Fruit fly (Drosophila melanogaster) whole organism, embryonic: ENCODE measurements around the gene LSm7.

Experiments
- B-H1 ChIP-seq: fragments of 200-800 bp; sonication (Bioruptor generic); IDR thresholded peaks from 3 replicates; pipeline ENCODE4 v1.3.6; 2022; ENCODE audit warnings: missing biosample characterization, missing genetic modification characterization
- Blimp-1 ChIP-seq: fragments of 200-800 bp; sonication (Bioruptor generic); optimal IDR thresholded peaks from 3 replicates; lab custom pipeline; 2018; ENCODE audit warnings: missing biosample characterization, missing genetic modification characterization, mild to moderate bottlenecking, moderate library complexity, missing genetic modification reagents
- CG10366 ChIP-seq: fragments of 200-800 bp; sonication (Bioruptor generic); IDR thresholded peaks from 2 replicates; pipeline ENCODE4 v1.3.6; 2022; ENCODE audit warnings: missing biosample characterization, missing genetic modification characterization
- CG10543 ChIP-seq: fragments of 200-800 bp; sonication (Bioruptor generic); optimal IDR thresholded peaks from 3 replicates; lab custom pipeline; 2017; ENCODE audit warnings: missing biosample characterization, mild to moderate bottlenecking, missing genetic modification characterization, moderate library complexity
- CG11247 ChIP-seq: fragments of 200-800 bp; sonication (Bioruptor generic); IDR thresholded peaks from 2 replicates; pipeline ENCODE4 v1.3.6; 2022; ENCODE audit warnings: missing biosample characterization, missing genetic modification characterization
- CG11696 ChIP-seq: fragments of 200-800 bp; sonication (Bioruptor generic); IDR thresholded peaks from 2 replicates; pipeline ENCODE4 v1.3.6; 2022; ENCODE audit warnings: missing biosample characterization, missing genetic modification characterization
- CG12744 ChIP-seq: fragments of 200-800 bp; sonication (Bioruptor generic); optimal IDR thresholded peaks from 2 replicates; lab custom pipeline; 2016; ENCODE audit warnings: missing biosample characterization, missing genetic modification characterization
- CG13424 ChIP-seq: fragments of 200-800 bp; sonication (Bioruptor generic); optimal IDR thresholded peaks from 2 replicates; lab custom pipeline; 2019; ENCODE audit warnings: missing biosample characterization, mild to moderate bottlenecking, missing genetic modification characterization, moderate library complexity
- CG14441 ChIP-seq: fragments of 200-800 bp; sonication (Bioruptor generic); IDR thresholded peaks from 2 replicates; pipeline ENCODE4 v1.3.6; 2022; ENCODE audit warnings: missing biosample characterization, missing genetic modification characterization
- CG16815 ChIP-seq: fragments of 200-800 bp; sonication (Bioruptor generic); optimal IDR thresholded peaks from 3 replicates; lab custom pipeline; 2017; ENCODE audit warnings: missing biosample characterization, mild to moderate bottlenecking, missing genetic modification characterization
- CG1832 ChIP-seq: fragments of 200-800 bp; sonication (Bioruptor generic); optimal IDR thresholded peaks from 2 replicates; lab custom pipeline; 2017; ENCODE audit warnings: missing biosample characterization, mild to moderate bottlenecking, missing genetic modification characterization, inconsistent platforms
- CG4617 ChIP-seq: fragments of 200-800 bp; sonication (Bioruptor generic); optimal IDR thresholded peaks from 3 replicates; lab custom pipeline; 2016; ENCODE audit warnings: missing biosample characterization, missing genetic modification characterization, borderline replicate concordance
- CG6683 ChIP-seq: fragments of 200-800 bp; sonication (Bioruptor generic); optimal IDR thresholded peaks from 2 replicates; lab custom pipeline; 2017; ENCODE audit warnings: missing biosample characterization, mild to moderate bottlenecking, missing genetic modification characterization, missing genetic modification reagents
- CG6854 ChIP-seq: fragments of 200-800 bp; sonication (Bioruptor generic); optimal IDR thresholded peaks from 3 replicates; lab custom pipeline; 2017; ENCODE audit warnings: missing biosample characterization, mild to moderate bottlenecking, missing genetic modification characterization
- CG7271 ChIP-seq: fragments of 200-800 bp; sonication (Bioruptor generic); optimal IDR thresholded peaks from 2 replicates; lab custom pipeline; 2018; ENCODE audit warnings: missing biosample characterization, mild to moderate bottlenecking, missing genetic modification characterization, moderate library complexity
- CG8089 ChIP-seq: fragments of 200-800 bp; sonication (Bioruptor generic); optimal IDR thresholded peaks from 3 replicates; lab custom pipeline; 2016; ENCODE audit warnings: missing biosample characterization, missing genetic modification characterization
- CG9437 ChIP-seq: fragments of 200-800 bp; sonication (Bioruptor generic); optimal IDR thresholded peaks from 2 replicates; lab custom pipeline; 2018; ENCODE audit warnings: missing biosample characterization, mild to moderate bottlenecking, missing genetic modification characterization
- Chrac-16 ChIP-seq: fragments of 200-800 bp; sonication (Bioruptor generic); optimal IDR thresholded peaks from 3 replicates; lab custom pipeline; 2016; ENCODE audit warnings: missing biosample characterization, missing genetic modification characterization
- D19A ChIP-seq: fragments of 200-800 bp; optimal IDR thresholded peaks from 3 replicates; lab custom pipeline; 2019; ENCODE audit warnings: missing biosample characterization, mild to moderate bottlenecking, missing genetic modification characterization, moderate library complexity
- Fer3 ChIP-seq: fragments of 200-800 bp; sonication (Bioruptor generic); optimal IDR thresholded peaks from 2 replicates; lab custom pipeline; 2018; ENCODE audit warnings: missing biosample characterization, mild to moderate bottlenecking, missing genetic modification characterization, moderate library complexity
- Med ChIP-seq: fragments of 200-800 bp; sonication (Bioruptor generic); peaks from one replicate; lab custom pipeline; 2016; ENCODE audit warnings: missing biosample characterization, missing genetic modification characterization, mild to moderate bottlenecking, inconsistent platforms, moderate library complexity
- Mrtf ChIP-seq: fragments of 200-800 bp; sonication (Bioruptor generic); IDR thresholded peaks from 3 replicates; pipeline ENCODE4 v1.3.6; 2022; ENCODE audit warnings: missing biosample characterization, missing genetic modification characterization
- Ptx1 ChIP-seq: fragments of 200-800 bp; sonication (Bioruptor generic); IDR thresholded peaks from 2 replicates; pipeline ENCODE4 v1.3.6; 2022; ENCODE audit warnings: missing biosample characterization, missing genetic modification characterization
- Trl ChIP-seq, 3 experiments: fragments of >200 bp in 2 of 3; fragments of 200-800 bp in 1 of 3; sonication (Bioruptor generic) in 1 of 3; optimal IDR thresholded peaks; 2 replicates in 1 of 3; 3 replicates in 2 of 3; lab custom pipeline; 2016 to 2017; ENCODE audit warnings: missing biosample characterization in 1 of 3, missing genetic modification characterization in 1 of 3
- Vsx1 ChIP-seq: fragments of 200-800 bp; sonication (Bioruptor generic); optimal IDR thresholded peaks from 2 replicates; lab custom pipeline; 2017; ENCODE audit warnings: missing biosample characterization, mild to moderate bottlenecking, missing genetic modification characterization, missing genetic modification reagents
- aop ChIP-seq: fragments of 200-800 bp; sonication (Bioruptor generic); IDR thresholded peaks from 2 replicates; pipeline ENCODE4 v1.3.6; 2022; ENCODE audit warnings: missing biosample characterization, missing genetic modification characterization
- ase ChIP-seq: fragments of 200-800 bp; sonication (Bioruptor generic); IDR thresholded peaks from 3 replicates; pipeline ENCODE4 v1.3.6; 2022; ENCODE audit warnings: missing biosample characterization, missing genetic modification characterization
- bcd ChIP-seq: fragments of 200-800 bp; sonication (Bioruptor generic); optimal IDR thresholded peaks from 2 replicates; lab custom pipeline; 2017; ENCODE audit warnings: missing biosample characterization, mild to moderate bottlenecking, missing genetic modification characterization
- dmrt99B ChIP-seq: fragments of 200-800 bp; sonication (Bioruptor generic); optimal IDR thresholded peaks from 2 replicates; lab custom pipeline; 2018; ENCODE audit warnings: missing biosample characterization, mild to moderate bottlenecking, missing genetic modification characterization, moderate library complexity
- emc ChIP-seq: fragments of 200-800 bp; sonication (Bioruptor generic); optimal IDR thresholded peaks from 2 replicates; lab custom pipeline; 2016; ENCODE audit warnings: missing biosample characterization, missing genetic modification characterization
- fd3F ChIP-seq: fragments of 200-800 bp; sonication (Bioruptor generic); optimal IDR thresholded peaks from 2 replicates; lab custom pipeline; 2018; ENCODE audit warnings: missing biosample characterization, mild to moderate bottlenecking, missing genetic modification characterization, moderate library complexity
- fu2 ChIP-seq: fragments of 200-800 bp; sonication (Bioruptor generic); optimal IDR thresholded peaks from 2 replicates; lab custom pipeline; 2016; ENCODE audit warnings: missing biosample characterization, missing genetic modification characterization
- gsb ChIP-seq: fragments of 200-800 bp; sonication (Bioruptor generic); IDR thresholded peaks from 2 replicates; pipeline ENCODE4 v1.3.6; 2022; ENCODE audit warnings: missing biosample characterization, missing genetic modification characterization
- gsb-n ChIP-seq: fragments of 200-800 bp; sonication (Bioruptor generic); optimal IDR thresholded peaks from 3 replicates; lab custom pipeline; 2018; ENCODE audit warnings: missing biosample characterization, mild to moderate bottlenecking, missing genetic modification characterization
- ham ChIP-seq: fragments of 200-800 bp; sonication (Bioruptor generic); IDR thresholded peaks from 2 replicates; pipeline ENCODE4 v1.3.6; 2022; ENCODE audit warnings: missing biosample characterization, missing genetic modification characterization
- hb ChIP-seq: fragments of 200-800 bp; sonication (Bioruptor generic); IDR thresholded peaks from 3 replicates; pipeline ENCODE4 v1.3.6; 2022; ENCODE audit warnings: missing biosample characterization, missing genetic modification characterization; ENCODE audit not compliant: partially characterized antibody
- lmd ChIP-seq: fragments of 200-800 bp; sonication (Bioruptor generic); IDR thresholded peaks from 2 replicates; pipeline ENCODE4 v1.3.6; 2022; ENCODE audit warnings: missing biosample characterization, missing genetic modification characterization
- luna ChIP-seq: fragments of 200-800 bp; sonication (Bioruptor generic); optimal IDR thresholded peaks from 2 replicates; lab custom pipeline; 2016; ENCODE audit warnings: missing biosample characterization, missing genetic modification characterization
- mam ChIP-seq: fragments of 200-800 bp; sonication (Bioruptor generic); optimal IDR thresholded peaks from 3 replicates; lab custom pipeline; 2016; ENCODE audit warnings: missing biosample characterization, missing genetic modification characterization
- otp ChIP-seq: fragments of 200-800 bp; sonication (Bioruptor generic); IDR thresholded peaks from 3 replicates; pipeline ENCODE4, ENCODE4 v1.3.6; 2022; ENCODE audit warnings: missing biosample characterization, missing genetic modification characterization
- repo ChIP-seq: fragments of 200-800 bp; sonication (Bioruptor generic); optimal IDR thresholded peaks from 2 replicates; lab custom pipeline; 2016; ENCODE audit warnings: missing biosample characterization, missing genetic modification characterization
- shn ChIP-seq: fragments of 200-800 bp; sonication (Bioruptor generic); optimal IDR thresholded peaks from 3 replicates; lab custom pipeline; 2016; ENCODE audit warnings: missing biosample characterization, missing genetic modification characterization
- slbo ChIP-seq: fragments of 200-800 bp; sonication (Bioruptor generic); IDR thresholded peaks from 2 replicates; pipeline ENCODE4 v1.3.6; 2022; ENCODE audit warnings: missing biosample characterization, missing genetic modification characterization
- twi ChIP-seq: fragments of 200-800 bp; optimal IDR thresholded peaks from 2 replicates; lab custom pipeline; 2019; ENCODE audit warnings: missing biosample characterization, mild to moderate bottlenecking, missing genetic modification characterization, moderate library complexity

The LSm7 gene

DNA sequence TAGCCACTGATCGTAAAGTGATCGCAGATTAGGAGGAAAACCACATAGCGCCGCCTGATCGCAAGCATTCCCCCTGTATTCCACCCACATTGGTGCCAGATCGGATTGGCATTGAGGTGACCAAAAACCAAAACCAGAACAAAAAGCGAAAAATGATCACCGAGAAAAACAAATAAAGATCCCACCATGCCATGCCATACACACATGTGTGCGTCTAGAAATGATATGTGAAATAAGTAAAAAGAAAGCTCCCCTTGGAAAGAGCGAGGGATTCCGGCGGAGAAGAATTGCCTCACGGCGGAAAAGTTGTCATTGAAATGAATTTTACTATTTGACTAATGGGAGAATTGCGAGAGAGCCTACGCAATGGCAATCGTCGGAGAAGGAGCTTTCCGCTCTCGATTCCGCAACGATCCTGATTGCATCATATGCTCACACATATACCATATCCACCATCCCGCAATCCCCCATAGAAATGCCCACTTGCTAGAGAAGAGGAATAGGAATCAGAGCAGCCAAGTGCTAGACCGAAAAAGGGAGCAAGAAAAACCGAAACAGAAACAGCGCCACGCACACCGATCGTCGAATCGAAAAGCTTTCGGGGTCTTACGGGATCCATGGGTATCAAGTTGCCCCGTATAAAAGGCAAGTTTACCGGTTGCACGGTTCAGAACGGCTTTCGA, 23.3 kb upstream of the LSm7 start, which contains the start of gene Mhc (continued):
- TF ChIP-seq Chrac-16 (GFP tag; lab: Kevin White, UChicago) = no peak
- TF ChIP-seq B-H1 (GFP tag; lab: Robert Waterston, UW) = no peak
- no peak for TF ChIP-seq shn
- no peak for TF ChIP-seq luna (GFP tag; lab: Kevin White, UChicago)
- TF ChIP-seq CG10366 (GFP tag; lab: Robert Waterston, UW) = no peak
- no peak for TF ChIP-seq hb
- TF ChIP-seq ase (GFP tag; lab: Robert Waterston, UW) = no peak
- no peak for TF ChIP-seq CG11696 (GFP tag; lab: Robert Waterston, UW)
- no peak for TF ChIP-seq emc (GFP tag; lab: Kevin White, UChicago)
- no peak for TF ChIP-seq CG7271 (tag; lab: Kevin White, UChicago)
- no peak for TF ChIP-seq CG14441 (GFP tag; lab: Robert Waterston, UW)
- TF ChIP-seq CG6854 (GFP tag; lab: Kevin White, UChicago) = no peak
- no peak for TF ChIP-seq Blimp-1
- no peak for TF ChIP-seq CG6683 (GFP tag; lab: Kevin White, UChicago)
- no peak for TF ChIP-seq CG1832 (GFP tag; lab: Kevin White, UChicago)
- TF ChIP-seq aop (GFP tag; lab: Robert Waterston, UW) = no peak
- no peak for TF ChIP-seq CG11247
- 0 out of 2 replicates have a peak, but pooled peaks have one; percentile 10 for TF ChIP-seq gsb
- peak; percentile 19; the same call in 1 of the 2 replicates for TF ChIP-seq slbo (GFP tag; lab: Robert Waterston, UW)
- no peak for TF ChIP-seq CG9437 (GFP tag; lab: Kevin White, UChicago)
- peak; percentile 55 for TF ChIP-seq twi (tag; lab: Kevin White, UChicago)
- no peak for TF ChIP-seq CG8089 (GFP tag; lab: Kevin White, UChicago)
- TF ChIP-seq CG13424 (tag; lab: Kevin White, UChicago) = no peak
- no peak for TF ChIP-seq D19A (tag; lab: Kevin White, UChicago)
- no peak for TF ChIP-seq gsb-n
- TF ChIP-seq CG4617 = no peak
- no peak for TF ChIP-seq otp
- TF ChIP-seq Ptx1 (GFP tag; lab: Robert Waterston, UW) = no peak
- TF ChIP-seq Trl (optimal IDR thresholded peaks at IDR 0.05; lab: Kevin White, UChicago) = peak; percentile 17 to 58
- no peak for TF ChIP-seq Trl (GFP tag; optimal IDR thresholded peaks at IDR 0.05; lab: Kevin White, UChicago)
- 0 out of 3 replicates have a peak, but pooled peaks have one; percentile 13 for TF ChIP-seq Mrtf (GFP tag; lab: Robert Waterston, UW)
- peak; percentile 17 for TF ChIP-seq CG10543 (GFP tag; lab: Kevin White, UChicago)
- TF ChIP-seq CG16815 (GFP tag; lab: Kevin White, UChicago) = no peak
- TF ChIP-seq fu2 (GFP tag; lab: Kevin White, UChicago) = no peak
- TF ChIP-seq Fer3 (tag; lab: Kevin White, UChicago) = no peak
- TF ChIP-seq CG12744 (GFP tag; lab: Kevin White, UChicago) = no peak
- no peak for TF ChIP-seq fd3F (GFP tag; lab: Kevin White, UChicago)
- TF ChIP-seq bcd = no peak
- TF ChIP-seq Med (GFP tag; lab: Kevin White, UChicago) = peak; percentile 69
- TF ChIP-seq dmrt99B (tag; lab: Kevin White, UChicago) = no peak
- no peak for TF ChIP-seq lmd (GFP tag; lab: Robert Waterston, UW)
- no peak for TF ChIP-seq repo (GFP tag; lab: Kevin White, UChicago)
- no peak for TF ChIP-seq ham (GFP tag; lab: Robert Waterston, UW)
- no peak for TF ChIP-seq mam (GFP tag; lab: Kevin White, UChicago)
- TF ChIP-seq Vsx1 = no peak
